Worm (Caenorhabditis elegans) whole organism, young adult: ENCODE measurements around the gene T09F5.1.

ENCODE experiments used
- D2030.7 ChIP-seq: fragments of 200-800 bp; sonication (Bioruptor generic); IDR thresholded peaks from 2 replicates; pipeline ENCODE4 v1.3.6; 2022; ENCODE audit warnings: missing genetic modification reagents, missing genetic modification characterization, missing compliant biosample characterization
- F37B4.10 ChIP-seq: fragments of 200-800 bp; sonication (Bioruptor generic); IDR thresholded peaks from 2 replicates; pipeline ENCODE4 v1.3.6; 2022; ENCODE audit warnings: missing genetic modification characterization, missing compliant biosample characterization
- F49E8.2 ChIP-seq: sonication (generic microtip); optimal IDR thresholded peaks from 3 replicates; lab custom pipeline; 2017; ENCODE audit warnings: missing genetic modification characterization, mild to moderate bottlenecking, missing compliant biosample characterization, antibody characterized with exemption, moderate library complexity; ENCODE audit not compliant: insufficient read depth
- F52B5.7 ChIP-seq: sonication (generic microtip); optimal IDR thresholded peaks from 2 replicates; lab custom pipeline; 2016; ENCODE audit warnings: mild to moderate bottlenecking, missing genetic modification characterization, missing compliant biosample characterization
- F57C9.4 ChIP-seq: sonication (generic microtip); optimal IDR thresholded peaks from 2 replicates; lab custom pipeline; 2017; ENCODE audit warnings: mild to moderate bottlenecking, missing genetic modification characterization, missing compliant biosample characterization
- K11D2.4 ChIP-seq: fragments of 200-800 bp; sonication (Bioruptor generic); IDR thresholded peaks from 2 replicates; pipeline ENCODE4 v1.3.6; 2022; ENCODE audit warnings: missing genetic modification reagents, missing genetic modification characterization, missing compliant biosample characterization
- T26A5.8 ChIP-seq: sonication (generic microtip); optimal IDR thresholded peaks from 2 replicates; lab custom pipeline; 2016; ENCODE audit warnings: missing genetic modification characterization, missing compliant biosample characterization
- Y53G8AR.9 ChIP-seq: fragments of 200-800 bp; sonication (Bioruptor generic); conservative IDR thresholded peaks from 2 replicates; pipeline ENCODE4 v1.3.6; 2022; ENCODE audit warnings: missing genetic modification reagents, missing genetic modification characterization, missing compliant biosample characterization
- Y67H2A.10 ChIP-seq: fragments of 200-800 bp; sonication (Bioruptor generic); conservative IDR thresholded peaks from 2 replicates; pipeline ENCODE4 v1.3.6; 2022; ENCODE audit warnings: missing genetic modification reagents, missing genetic modification characterization, missing compliant biosample characterization
- Y95B8A.8 ChIP-seq: fragments of 200-800 bp; sonication (Bioruptor generic); IDR thresholded peaks from 2 replicates; pipeline ENCODE4 v1.3.6; 2022; ENCODE audit warnings: missing genetic modification reagents, missing genetic modification characterization, missing compliant biosample characterization
- ZK185.1 ChIP-seq: sonication (generic microtip); optimal IDR thresholded peaks from 2 replicates; lab custom pipeline; 2016; ENCODE audit warnings: mild to moderate bottlenecking, missing genetic modification characterization, missing compliant biosample characterization; ENCODE audit not compliant: poor library complexity, severe bottlenecking
- akir-1 ChIP-seq: fragments of 200-800 bp; sonication (Bioruptor generic); optimal IDR thresholded peaks from 2 replicates; lab custom pipeline; 2018; ENCODE audit warnings: mild to moderate bottlenecking, missing genetic modification characterization, moderate library complexity, missing compliant biosample characterization
- aptf-2 ChIP-seq: fragments of 200-800 bp; sonication (Bioruptor generic); conservative IDR thresholded peaks from 2 replicates; pipeline ENCODE4 v1.3.6; 2022; ENCODE audit warnings: missing genetic modification reagents, missing genetic modification characterization, missing compliant biosample characterization
- aptf-3 ChIP-seq: fragments of 200-800 bp; sonication (Bioruptor generic); IDR thresholded peaks from 2 replicates; pipeline ENCODE4 v1.3.6; 2022; ENCODE audit warnings: missing genetic modification characterization, missing compliant biosample characterization
- athp-1 ChIP-seq: sonication (generic microtip); optimal IDR thresholded peaks from 2 replicates; lab custom pipeline; 2017; ENCODE audit warnings: mild to moderate bottlenecking, missing genetic modification characterization, missing compliant biosample characterization
- bed-1 ChIP-seq: fragments of 200-800 bp; sonication (Bioruptor generic); IDR thresholded peaks from 2 replicates; pipeline ENCODE4 v1.3.6; 2022; ENCODE audit warnings: missing genetic modification reagents, missing genetic modification characterization, missing compliant biosample characterization
- ccch-3 ChIP-seq: fragments of 200-800 bp; sonication (Bioruptor generic); optimal IDR thresholded peaks from 2 replicates; lab custom pipeline; 2018; ENCODE audit warnings: mild to moderate bottlenecking, missing genetic modification characterization, missing compliant biosample characterization
- cebp-1 ChIP-seq, 2 experiments: fragments of 200-800 bp in 1 of 2; sonication (Bioruptor generic) in 1 of 2; sonication (generic microtip) in 1 of 2; IDR thresholded peaks in 1 of 2; optimal IDR thresholded peaks in 1 of 2; 2 replicates each; pipeline versions ENCODE4 v1.3.6 to Lab custom; 2017 to 2022; ENCODE audit warnings: missing compliant biosample characterization in 2 of 2, missing genetic modification characterization in 2 of 2, mild to moderate bottlenecking in 1 of 2, missing genetic modification reagents in 1 of 2, moderate library complexity in 1 of 2
- ceh-100 ChIP-seq: fragments of 200-800 bp; sonication (Bioruptor generic); IDR thresholded peaks from 2 replicates; pipeline ENCODE4 v1.3.6; 2022; ENCODE audit warnings: missing genetic modification reagents, missing genetic modification characterization, missing compliant biosample characterization
- die-1 ChIP-seq: sonication (generic microtip); optimal IDR thresholded peaks from 2 replicates; lab custom pipeline; 2016; ENCODE audit warnings: missing genotype, mild to moderate bottlenecking, missing genetic modification characterization, missing compliant biosample characterization
- dpl-1 ChIP-seq: fragments of 150-350 bp; optimal IDR thresholded peaks from 2 replicates; lab custom pipeline; 2014; ENCODE audit warnings: missing biosample characterization, missing genetic modification reagents, missing genetic modification characterization
- gei-17 ChIP-seq: fragments of 200-800 bp; sonication (Bioruptor generic); optimal IDR thresholded peaks from 2 replicates; lab custom pipeline; 2018; ENCODE audit warnings: mild to moderate bottlenecking, missing genetic modification characterization, missing compliant biosample characterization
- hlh-12 ChIP-seq: sonication (generic microtip); optimal IDR thresholded peaks from 2 replicates; lab custom pipeline; 2016; ENCODE audit warnings: missing genetic modification characterization, missing compliant biosample characterization
- hsf-1 ChIP-seq: fragments of 200-800 bp; sonication (Bioruptor generic); IDR thresholded peaks from 2 replicates; pipeline ENCODE4 v1.3.6; 2022; ENCODE audit warnings: missing genetic modification reagents, missing genetic modification characterization, missing compliant biosample characterization
- lag-1 ChIP-seq: fragments of 200-800 bp; sonication (Bioruptor generic); IDR thresholded peaks from 2 replicates; pipeline ENCODE4 v1.3.6; 2022; ENCODE audit warnings: missing genetic modification reagents, missing genetic modification characterization, missing compliant biosample characterization
- madf-10 ChIP-seq: sonication (generic microtip); optimal IDR thresholded peaks from 2 replicates; lab custom pipeline; 2016; ENCODE audit warnings: mild to moderate bottlenecking, missing genetic modification characterization, missing compliant biosample characterization
- madf-6 ChIP-seq: fragments of 200-800 bp; sonication (Bioruptor generic); IDR thresholded peaks from 2 replicates; pipeline ENCODE4 v1.3.6; 2022; ENCODE audit warnings: missing genetic modification reagents, missing genetic modification characterization, missing compliant biosample characterization
- madf-8 ChIP-seq: fragments of 200-800 bp; sonication (Bioruptor generic); conservative IDR thresholded peaks from 2 replicates; pipeline ENCODE4 v1.3.6; 2022; ENCODE audit warnings: missing genetic modification reagents, missing genetic modification characterization, missing compliant biosample characterization
- mcd-1 ChIP-seq: fragments of 200-800 bp; sonication (Bioruptor generic); IDR thresholded peaks from 2 replicates; pipeline ENCODE4 v1.3.6; 2022; ENCODE audit warnings: missing genetic modification reagents, missing genetic modification characterization, missing compliant biosample characterization
- mel-28 ChIP-seq: sonication (generic microtip); optimal IDR thresholded peaks from 2 replicates; lab custom pipeline; 2016; ENCODE audit warnings: borderline replicate concordance, mild to moderate bottlenecking, missing genetic modification characterization, missing compliant biosample characterization
- mxl-1 ChIP-seq: sonication (generic microtip); optimal IDR thresholded peaks from 2 replicates; lab custom pipeline; 2016; ENCODE audit warnings: missing genetic modification characterization, missing compliant biosample characterization
- nfyb-1 ChIP-seq: fragments of 200-800 bp; sonication (Bioruptor generic); IDR thresholded peaks from 2 replicates; pipeline ENCODE4 v1.3.6; 2022; ENCODE audit warnings: missing genetic modification reagents, missing genetic modification characterization, missing compliant biosample characterization
- nhr-120 ChIP-seq: fragments of 200-800 bp; sonication (Bioruptor generic); IDR thresholded peaks from 2 replicates; pipeline ENCODE4 v1.3.6; 2022; ENCODE audit warnings: missing genetic modification characterization, missing compliant biosample characterization
- nhr-90 ChIP-seq: sonication (generic microtip); optimal IDR thresholded peaks from 2 replicates; lab custom pipeline; 2016; ENCODE audit warnings: missing genotype, mild to moderate bottlenecking, missing genetic modification characterization, missing compliant biosample characterization
- rpc-1 ChIP-seq, 2 experiments: fragments of 150-350 bp in 1 of 2; sonication (generic microtip) in 1 of 2; optimal IDR thresholded peaks; 2 replicates each; lab custom pipeline; 2014 to 2018; ENCODE audit warnings: missing biosample characterization in 1 of 2, missing genetic modification characterization in 1 of 2, missing genetic modification reagents in 1 of 2, missing genotype in 1 of 2
- snpc-3.4 ChIP-seq: sonication (generic microtip); optimal IDR thresholded peaks from 2 replicates; lab custom pipeline; 2017; ENCODE audit warnings: missing genetic modification characterization, mild to moderate bottlenecking, missing compliant biosample characterization, antibody characterized with exemption, moderate library complexity, missing genotype, missing genetic modification reagents
- snpc-4 ChIP-seq, 5 experiments: fragments of 150-350 bp in 1 of 5; sonication (generic microtip) in 4 of 5; optimal IDR thresholded peaks; 2 replicates each; lab custom pipeline; 2014 to 2018; ENCODE audit warnings: missing genetic modification characterization in 5 of 5, missing biosample characterization in 3 of 5, antibody characterized with exemption in 2 of 5, mild to moderate bottlenecking in 2 of 5, missing compliant biosample characterization in 2 of 5, missing genotype in 2 of 5, moderate library complexity in 2 of 5, missing genetic modification reagents in 1 of 5
- tlf-1 ChIP-seq: fragments of 200-800 bp; sonication (Bioruptor generic); optimal IDR thresholded peaks from 2 replicates; lab custom pipeline; 2018; ENCODE audit warnings: mild to moderate bottlenecking, missing genetic modification characterization, missing compliant biosample characterization
- unc-62 ChIP-seq: fragments of 150-350 bp; optimal IDR thresholded peaks from 2 replicates; lab custom pipeline; 2014; ENCODE audit warnings: missing biosample characterization, missing genetic modification reagents, missing genetic modification characterization
- xnd-1 ChIP-seq: sonication (generic microtip); optimal IDR thresholded peaks from 2 replicates; lab custom pipeline; 2016; ENCODE audit warnings: missing genotype, missing genetic modification reagents, missing genetic modification characterization, missing compliant biosample characterization
- ztf-25 ChIP-seq: fragments of 200-800 bp; sonication (Bioruptor generic); IDR thresholded peaks from 2 replicates; pipeline ENCODE4 v1.3.6; 2022; ENCODE audit warnings: missing genetic modification reagents, missing genetic modification characterization, missing compliant biosample characterization
- ztf-3 ChIP-seq: fragments of 200-800 bp; sonication (Bioruptor generic); optimal IDR thresholded peaks from 2 replicates; lab custom pipeline; 2018; ENCODE audit warnings: mild to moderate bottlenecking, missing genetic modification characterization, missing compliant biosample characterization

The T09F5.1 gene

ce11 chrV:15132423-15132822 is 16.5 kb upstream of the T09F5.1 start, which contains the start of gene str-171:
TSS of gene str-171 (minus strand) at chrV:15132523.
- TF ChIP-seq mel-28 (tag; lab: Kevin White, UChicago), result no peak
- TF ChIP-seq lag-1 (GFP tag; lab: Robert Waterston, UW), result no peak
- no peak for TF ChIP-seq nhr-120 (GFP tag; lab: Robert Waterston, UW)
- TF ChIP-seq nhr-90 (tag; lab: Kevin White, UChicago), result no peak
- TF ChIP-seq tlf-1 (GFP tag; lab: Kevin White, UChicago), result no peak
- TF ChIP-seq D2030.7 (GFP tag; lab: Robert Waterston, UW), result no peak
- no peak for TF ChIP-seq snpc-3.4 (tag; lab: Kevin White, UChicago)
- TF ChIP-seq F49E8.2 (tag; lab: Kevin White, UChicago), result no peak
- TF ChIP-seq nfyb-1, result no peak
- TF ChIP-seq athp-1 (tag; lab: Kevin White, UChicago), result no peak
- TF ChIP-seq F37B4.10 (GFP tag; lab: Robert Waterston, UW), result no peak
- TF ChIP-seq ZK185.1 (tag; lab: Kevin White, UChicago), result no peak
- no peak for TF ChIP-seq aptf-3 (GFP tag; lab: Robert Waterston, UW)
- no peak for TF ChIP-seq cebp-1 (GFP tag; IDR thresholded peaks at IDR 0.05; lab: Robert Waterston, UW)
- TF ChIP-seq cebp-1 (tag; optimal IDR thresholded peaks at IDR 0.05; lab: Kevin White, UChicago), result no peak
- no peak for TF ChIP-seq Y95B8A.8 (GFP tag; lab: Robert Waterston, UW)
- TF ChIP-seq Y67H2A.10, result no peak
- TF ChIP-seq bed-1 (GFP tag; lab: Robert Waterston, UW), result no peak

ce11 chrV:15133812-15134211 is 15.1 kb upstream of the T09F5.1 start:
- TF ChIP-seq aptf-2 (GFP tag; lab: Robert Waterston, UW) (no peak), D2030.7 (GFP tag; lab: Robert Waterston, UW) (no peak), xnd-1 (tag; lab: Kevin White, UChicago) (no peak), Y95B8A.8 (GFP tag; lab: Robert Waterston, UW) (no peak), hsf-1 (0 out of 2 replicates have a peak, but pooled peaks have one; percentile 18)

- no peak for TF ChIP-seq rpc-1 (optimal IDR thresholded peaks at IDR 0.05; lab: Kevin White, UChicago)
- TF ChIP-seq rpc-1 (tag; optimal IDR thresholded peaks at IDR 0.05; lab: Kevin White, UChicago), result no peak
- TF ChIP-seq madf-10, result peak; percentile 8
- TF ChIP-seq gei-17 (GFP tag; lab: Kevin White, UChicago), result no peak
- no peak for TF ChIP-seq F52B5.7
- TF ChIP-seq die-1 (tag; lab: Kevin White, UChicago), result no peak
- TF ChIP-seq Y53G8AR.9 (GFP tag; lab: Robert Waterston, UW), result no peak
- no peak for TF ChIP-seq snpc-4 (GFP tag; optimal IDR thresholded peaks at IDR 0.05; lab: Kevin White, UChicago)
- peak in 3 of 4 experiments; percentile 5 to 66 (median 53) for TF ChIP-seq snpc-4 (tag; optimal IDR thresholded peaks at IDR 0.05; lab: Kevin White, UChicago)
- TF ChIP-seq F57C9.4 (tag; lab: Kevin White, UChicago), result no peak
- TF ChIP-seq madf-8 (GFP tag; lab: Robert Waterston, UW), result no peak
- TF ChIP-seq madf-6 (GFP tag; lab: Robert Waterston, UW), result peak; percentile 40; the same call in 1 of the 2 replicates
- TF ChIP-seq mel-28 (tag; lab: Kevin White, UChicago), result no peak
- TF ChIP-seq ztf-3 (GFP tag; lab: Kevin White, UChicago), result no peak
- peak; percentile 7 for TF ChIP-seq dpl-1 (GFP tag; lab: Kevin White, UChicago)
- no peak for TF ChIP-seq unc-62 (GFP tag; lab: Kevin White, UChicago)
- TF ChIP-seq nfyb-1, result no peak
- peak; percentile 95 for TF ChIP-seq ceh-100 (GFP tag; lab: Robert Waterston, UW)
- TF ChIP-seq hlh-12 (tag; lab: Kevin White, UChicago), result no peak
- TF ChIP-seq T26A5.8 (tag; lab: Kevin White, UChicago), result no peak
- no peak for TF ChIP-seq ccch-3
- no peak for TF ChIP-seq nhr-90 (tag; lab: Kevin White, UChicago)
- TF ChIP-seq akir-1 (GFP tag; lab: Kevin White, UChicago), result no peak
- no peak for TF ChIP-seq athp-1 (tag; lab: Kevin White, UChicago)
- TF ChIP-seq hsf-1, result no peak; the same call in 1 of the 2 replicates
- TF ChIP-seq K11D2.4, result no peak
- TF ChIP-seq ZK185.1 (tag; lab: Kevin White, UChicago), result peak; percentile 6
- no peak for TF ChIP-seq mxl-1 (tag; lab: Kevin White, UChicago)
- no peak for TF ChIP-seq aptf-3 (GFP tag; lab: Robert Waterston, UW)
- 0 out of 2 replicates have a peak, but pooled peaks have one; percentile 28 for TF ChIP-seq aptf-2 (GFP tag; lab: Robert Waterston, UW)
- TF ChIP-seq mcd-1 (GFP tag; lab: Robert Waterston, UW), result peak; percentile 90
- TF ChIP-seq ztf-25 (GFP tag; lab: Robert Waterston, UW), result no peak
These were observed 12.1 kb upstream of the T09F5.1 start, which contains the start of gene aipl-1 for ce11 chrV:15136772-15137171. TSS of gene aipl-1 (minus strand) at chrV:15136801.
